Fruit fly (Drosophila melanogaster) whole organism, embryonic: ENCODE results near the gene Cow.

ENCODE experiments used
- ATbp ChIP-seq: fragments of 200-800 bp; sonication (Bioruptor generic); optimal IDR thresholded peaks from 2 replicates; lab custom pipeline; 2017; ENCODE audit warnings: missing biosample characterization, mild to moderate bottlenecking, missing genetic modification characterization, missing genetic modification reagents
- Ada2b ChIP-seq: fragments of 200-800 bp; sonication (Bioruptor generic); IDR thresholded peaks from 2 replicates; pipeline ENCODE4 v1.3.6; 2022; ENCODE audit warnings: missing biosample characterization, missing genetic modification characterization
- Asciz ChIP-seq: fragments of 200-800 bp; sonication (Bioruptor generic); optimal IDR thresholded peaks from 2 replicates; lab custom pipeline; 2017; ENCODE audit warnings: missing biosample characterization, mild to moderate bottlenecking, missing genetic modification characterization, missing genetic modification reagents
- Awh ChIP-seq: fragments of 200-800 bp; sonication (Bioruptor generic); IDR thresholded peaks from 2 replicates; pipeline ENCODE4, ENCODE4 v1.3.6; 2022; ENCODE audit warnings: missing biosample characterization, missing genetic modification characterization
- CG10209 ChIP-seq: fragments of 200-800 bp; sonication (Bioruptor generic); optimal IDR thresholded peaks from 3 replicates; lab custom pipeline; 2017; ENCODE audit warnings: missing biosample characterization, mild to moderate bottlenecking, missing genetic modification characterization, missing genetic modification reagents
- CG10543 ChIP-seq: fragments of 200-800 bp; sonication (Bioruptor generic); optimal IDR thresholded peaks from 3 replicates; lab custom pipeline; 2017; ENCODE audit warnings: missing biosample characterization, mild to moderate bottlenecking, missing genetic modification characterization, moderate library complexity
- CG10979 ChIP-seq: fragments of 200-800 bp; sonication (Bioruptor generic); optimal IDR thresholded peaks from 2 replicates; lab custom pipeline; 2018; ENCODE audit warnings: missing biosample characterization, mild to moderate bottlenecking, missing genetic modification characterization, moderate library complexity
- CG12391 ChIP-seq: fragments of 200-800 bp; sonication (Bioruptor generic); optimal IDR thresholded peaks from 3 replicates; lab custom pipeline; 2018; ENCODE audit warnings: missing biosample characterization, mild to moderate bottlenecking, missing genetic modification characterization, moderate library complexity
- CG15696 ChIP-seq: fragments of 200-800 bp; sonication (Bioruptor generic); optimal IDR thresholded peaks from 2 replicates; lab custom pipeline; 2019; ENCODE audit warnings: missing biosample characterization, mild to moderate bottlenecking, missing genetic modification characterization, moderate library complexity
- CG1603 ChIP-seq: fragments of 200-800 bp; sonication (Bioruptor generic); optimal IDR thresholded peaks from 2 replicates; lab custom pipeline; 2019; ENCODE audit warnings: missing biosample characterization, mild to moderate bottlenecking, missing genetic modification characterization, moderate library complexity
- CG16779 ChIP-seq: fragments of 200-800 bp; sonication (Bioruptor generic); IDR thresholded peaks from 2 replicates; pipeline ENCODE4 v1.3.6; 2022; ENCODE audit warnings: missing biosample characterization, missing genetic modification characterization
- CG16863 ChIP-seq: fragments of 200-800 bp; sonication (Bioruptor generic); optimal IDR thresholded peaks from 3 replicates; lab custom pipeline; 2016; ENCODE audit warnings: missing biosample characterization, missing genetic modification characterization
- CG17359 ChIP-seq: fragments of 200-800 bp; sonication (Bioruptor generic); optimal IDR thresholded peaks from 3 replicates; lab custom pipeline; 2018; ENCODE audit warnings: missing biosample characterization, mild to moderate bottlenecking, missing genetic modification characterization, moderate library complexity
- CG31441 ChIP-seq: fragments of 200-800 bp; sonication (Bioruptor generic); IDR thresholded peaks from 2 replicates; pipeline ENCODE4 v1.3.6; 2022; ENCODE audit warnings: missing biosample characterization, missing genetic modification characterization
- CG32767 ChIP-seq: fragments of 200-800 bp; sonication (Bioruptor generic); IDR thresholded peaks from 2 replicates; pipeline ENCODE4 v1.3.6; 2022; ENCODE audit warnings: missing biosample characterization, missing genetic modification characterization
- CG4730 ChIP-seq: fragments of 200-800 bp; sonication (Bioruptor generic); IDR thresholded peaks from 2 replicates; pipeline ENCODE4 v1.3.6; 2022; ENCODE audit warnings: missing biosample characterization, missing genetic modification characterization
- CG5180 ChIP-seq: fragments of 200-800 bp; sonication (Bioruptor generic); optimal IDR thresholded peaks from 3 replicates; lab custom pipeline; 2017; ENCODE audit warnings: missing biosample characterization, missing genetic modification characterization, mild to moderate bottlenecking, moderate library complexity, missing genetic modification reagents
- CG9876 ChIP-seq: fragments of 200-800 bp; sonication (Bioruptor generic); optimal IDR thresholded peaks from 2 replicates; lab custom pipeline; 2016; ENCODE audit warnings: missing biosample characterization, missing genetic modification characterization
- Ets65A ChIP-seq: fragments of 200-800 bp; sonication (Bioruptor generic); peaks from one replicate; lab custom pipeline; 2016; ENCODE audit warnings: missing biosample characterization, missing genetic modification characterization
- HHEX ChIP-seq: fragments of 200-800 bp; sonication (Bioruptor generic); optimal IDR thresholded peaks from 3 replicates; lab custom pipeline; 2017; ENCODE audit warnings: missing biosample characterization, mild to moderate bottlenecking, missing genetic modification characterization, missing genetic modification reagents
- HLHmδ ChIP-seq: fragments of 200-800 bp; sonication (Bioruptor generic); optimal IDR thresholded peaks from 2 replicates; lab custom pipeline; 2018; ENCODE audit warnings: missing biosample characterization, mild to moderate bottlenecking, missing genetic modification characterization, moderate library complexity
- Med ChIP-seq: fragments of 200-800 bp; sonication (Bioruptor generic); peaks from one replicate; lab custom pipeline; 2016; ENCODE audit warnings: missing biosample characterization, missing genetic modification characterization, mild to moderate bottlenecking, inconsistent platforms, moderate library complexity
- Nf-YA ChIP-seq: fragments of 200-800 bp; sonication (Bioruptor generic); IDR thresholded peaks from 2 replicates; pipeline ENCODE4 v1.3.6; 2022; ENCODE audit warnings: missing biosample characterization, missing genetic modification characterization
- Pdp1 ChIP-seq, 2 experiments: fragments of 200-800 bp; sonication (Bioruptor generic); optimal IDR thresholded peaks; 3 replicates each; lab custom pipeline; 2016; ENCODE audit warnings: missing biosample characterization in 2 of 2, missing genetic modification characterization in 2 of 2, mild to moderate bottlenecking in 1 of 2, moderate library complexity in 1 of 2
- Xrp1 ChIP-seq: fragments of 200-800 bp; sonication (Bioruptor generic); IDR thresholded peaks from 2 replicates; pipeline ENCODE4 v1.3.6; 2022; ENCODE audit warnings: missing biosample characterization, missing genetic modification characterization
- ac ChIP-seq: fragments of 200-800 bp; sonication (Bioruptor generic); optimal IDR thresholded peaks from 3 replicates; lab custom pipeline; 2017; ENCODE audit warnings: missing biosample characterization, mild to moderate bottlenecking, missing genetic modification characterization
- aop ChIP-seq: fragments of 200-800 bp; sonication (Bioruptor generic); IDR thresholded peaks from 2 replicates; pipeline ENCODE4 v1.3.6; 2022; ENCODE audit warnings: missing biosample characterization, missing genetic modification characterization
- btn ChIP-seq: fragments of 200-800 bp; sonication (Bioruptor generic); optimal IDR thresholded peaks from 2 replicates; lab custom pipeline; 2016; ENCODE audit warnings: missing biosample characterization, missing genetic modification characterization
- cad ChIP-seq: fragments of >200 bp; optimal IDR thresholded peaks from 2 replicates; lab custom pipeline; 2017; ENCODE audit warnings: missing biosample characterization, missing genetic modification characterization
- chm ChIP-seq: fragments of 200-800 bp; sonication (Bioruptor generic); IDR thresholded peaks from 2 replicates; pipeline ENCODE4 v1.3.6; 2022; ENCODE audit warnings: missing biosample characterization, missing genetic modification characterization
- ci ChIP-seq: fragments of 200-800 bp; sonication (Bioruptor generic); IDR thresholded peaks from 3 replicates; pipeline ENCODE4 v1.3.6; 2022; ENCODE audit warnings: missing biosample characterization, missing genetic modification characterization
- danr ChIP-seq: fragments of 200-800 bp; sonication (Bioruptor generic); IDR thresholded peaks from 2 replicates; pipeline ENCODE4 v1.3.6; 2022; ENCODE audit warnings: missing biosample characterization, missing genetic modification characterization
- dmrt11E ChIP-seq: fragments of 200-800 bp; sonication (Bioruptor generic); optimal IDR thresholded peaks from 3 replicates; lab custom pipeline; 2018; ENCODE audit warnings: missing biosample characterization, mild to moderate bottlenecking, missing genetic modification characterization, moderate library complexity
- dmrt99B ChIP-seq: fragments of 200-800 bp; sonication (Bioruptor generic); optimal IDR thresholded peaks from 2 replicates; lab custom pipeline; 2018; ENCODE audit warnings: missing biosample characterization, mild to moderate bottlenecking, missing genetic modification characterization, moderate library complexity
- fd64A ChIP-seq: fragments of 200-800 bp; sonication (Bioruptor generic); optimal IDR thresholded peaks from 3 replicates; lab custom pipeline; 2018; ENCODE audit warnings: missing biosample characterization, mild to moderate bottlenecking, missing genetic modification characterization
- grn ChIP-seq: fragments of 200-800 bp; sonication (Bioruptor generic); optimal IDR thresholded peaks from 3 replicates; lab custom pipeline; 2017; ENCODE audit warnings: missing biosample characterization, missing genetic modification characterization
- mld ChIP-seq: fragments of 200-800 bp; sonication (Bioruptor generic); IDR thresholded peaks from 3 replicates; pipeline ENCODE4 v1.3.6; 2022; ENCODE audit warnings: missing biosample characterization, missing genetic modification characterization; ENCODE audit not compliant: partially characterized antibody
- nerfin-2 ChIP-seq: fragments of 200-800 bp; sonication (Bioruptor generic); IDR thresholded peaks from 2 replicates; pipeline ENCODE4 v1.3.6; 2022; ENCODE audit warnings: missing biosample characterization, missing genetic modification characterization; ENCODE audit not compliant: partially characterized antibody
- odd ChIP-seq: fragments of 200-800 bp; sonication (Bioruptor generic); optimal IDR thresholded peaks from 2 replicates; lab custom pipeline; 2017; ENCODE audit warnings: missing biosample characterization, mild to moderate bottlenecking, missing genetic modification characterization
- onecut ChIP-seq: fragments of 200-800 bp; sonication (Bioruptor generic); IDR thresholded peaks from 2 replicates; pipeline ENCODE4 v1.3.6; 2022; ENCODE audit warnings: missing biosample characterization, missing genetic modification characterization
- pho ChIP-seq: fragments of 200-800 bp; sonication (Bioruptor generic); optimal IDR thresholded peaks from 2 replicates; lab custom pipeline; 2016; ENCODE audit warnings: missing biosample characterization, missing genetic modification characterization
- prd ChIP-seq, 3 experiments: fragments of >200 bp in 2 of 3; fragments of 200-800 bp in 1 of 3; sonication (Bioruptor generic) in 1 of 3; optimal IDR thresholded peaks in 2 of 3; IDR thresholded peaks in 1 of 3; 2 replicates in 2 of 3; 3 replicates in 1 of 3; pipeline versions ENCODE4 v1.3.6 to Lab custom; 2017 to 2022; ENCODE audit warnings: missing biosample characterization in 1 of 3, missing genetic modification characterization in 1 of 3
- sim ChIP-seq: fragments of 200-800 bp; sonication (Bioruptor generic); IDR thresholded peaks from 2 replicates; pipeline ENCODE4 v1.3.6; 2022; ENCODE audit warnings: missing biosample characterization, missing genetic modification characterization
- sisA ChIP-seq: fragments of 200-800 bp; sonication (Bioruptor generic); IDR thresholded peaks from 2 replicates; pipeline ENCODE4 v1.3.6; 2022; ENCODE audit warnings: missing biosample characterization, missing genetic modification characterization
- tll ChIP-seq, 2 experiments: fragments of 200-800 bp in 1 of 2; fragments of >200 bp in 1 of 2; sonication (Bioruptor generic) in 1 of 2; optimal IDR thresholded peaks; 2 replicates each; lab custom pipeline; 2017 to 2019; ENCODE audit warnings: missing biosample characterization in 2 of 2, missing genetic modification characterization in 2 of 2, mild to moderate bottlenecking in 1 of 2, moderate library complexity in 1 of 2
- vvl ChIP-seq: fragments of 200-800 bp; sonication (Bioruptor generic); IDR thresholded peaks from 2 replicates; pipeline ENCODE4 v1.3.6; 2022; ENCODE audit warnings: missing biosample characterization, missing genetic modification characterization
- zen ChIP-seq: fragments of 200-800 bp; sonication (Bioruptor generic); optimal IDR thresholded peaks from 3 replicates; lab custom pipeline; 2018; ENCODE audit warnings: missing biosample characterization, mild to moderate bottlenecking, missing genetic modification characterization, moderate library complexity
- zfh1 ChIP-seq: fragments of 200-800 bp; sonication (Bioruptor generic); IDR thresholded peaks from 3 replicates; pipeline ENCODE4 v1.3.6; 2022; ENCODE audit warnings: missing biosample characterization, missing genetic modification characterization

Cow gene

DNA sequence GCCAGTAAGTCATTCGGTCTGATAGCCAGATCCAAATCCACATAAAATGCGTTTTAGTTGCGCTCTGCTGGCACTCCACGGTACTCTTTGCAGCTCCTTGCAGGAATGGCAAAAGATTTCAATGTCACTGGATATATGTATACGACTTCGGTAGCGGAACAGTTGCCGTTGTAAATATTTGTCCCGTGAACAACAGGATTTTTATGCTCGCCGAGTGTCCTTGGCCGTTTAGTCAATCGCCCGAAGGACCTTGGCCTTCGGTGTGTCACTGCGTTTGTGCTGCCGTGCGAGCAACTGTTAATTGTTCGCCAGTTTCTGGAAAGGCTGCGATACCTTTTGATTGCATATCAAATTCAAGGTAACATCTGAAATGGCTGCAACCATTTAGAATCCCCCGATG is 25.9 kb upstream of the Cow start:
- TF ChIP-seq Ada2b (GFP tag; lab: Robert Waterston, UW), result no peak
- TF ChIP-seq CG16779 (GFP tag; lab: Robert Waterston, UW), result no peak
- no peak for TF ChIP-seq grn (GFP tag; lab: Kevin White, UChicago)
- TF ChIP-seq cad (GFP tag; lab: Kevin White, UChicago), result peak; percentile 73
- TF ChIP-seq zen, result peak; percentile 45
- no peak for TF ChIP-seq prd (optimal IDR thresholded peaks at IDR 0.05; lab: Kevin White, UChicago)
- peak; percentile 29; the same call in 1 of the 3 replicates for TF ChIP-seq prd (GFP tag; IDR thresholded peaks at IDR 0.05; lab: Robert Waterston, UW)
- TF ChIP-seq pho (GFP tag; lab: Kevin White, UChicago), result no peak
- no peak for TF ChIP-seq Nf-YA (GFP tag; lab: Robert Waterston, UW)
- TF ChIP-seq CG12391 (tag; lab: Kevin White, UChicago), result no peak
- no peak for TF ChIP-seq CG9876 (GFP tag; lab: Kevin White, UChicago)
- TF ChIP-seq aop (GFP tag; lab: Robert Waterston, UW), result no peak
- TF ChIP-seq tll (GFP tag; optimal IDR thresholded peaks at IDR 0.05; lab: Kevin White, UChicago), result peak in 1 of 2 experiments; percentile 86
- no peak for TF ChIP-seq danr (GFP tag; lab: Robert Waterston, UW)
- no peak for TF ChIP-seq vvl (GFP tag; lab: Robert Waterston, UW)
- no peak for TF ChIP-seq chm (GFP tag; lab: Robert Waterston, UW)
- TF ChIP-seq Ets65A (GFP tag; lab: Kevin White, UChicago), result peak; percentile 28

DNA sequence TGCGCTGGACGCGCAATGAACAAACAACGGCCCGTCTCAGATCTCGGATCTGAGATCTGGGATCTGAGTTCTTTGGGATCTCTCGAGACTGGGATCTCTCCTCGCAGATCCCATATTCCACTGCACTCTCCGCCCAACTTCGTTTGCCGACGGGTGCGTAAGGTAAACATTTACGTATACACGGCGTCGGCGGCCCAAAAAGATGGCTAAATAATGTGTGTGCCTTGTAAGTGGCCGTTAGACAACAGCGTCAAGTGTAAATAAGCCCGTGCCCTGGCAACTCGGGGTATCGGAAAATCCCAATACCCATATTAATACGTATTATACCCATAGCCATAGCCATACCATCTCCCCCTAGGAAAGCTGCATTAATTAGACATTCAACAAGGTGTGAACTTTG is 22.2 kb upstream of the Cow start:
- TF ChIP-seq CG10209 (GFP tag; lab: Kevin White, UChicago), result no peak
- TF ChIP-seq HHEX (GFP tag; lab: Kevin White, UChicago), result peak; percentile 1
- no peak for TF ChIP-seq CG16863 (GFP tag; lab: Kevin White, UChicago)
- TF ChIP-seq ATbp, result peak; percentile 37
- no peak for TF ChIP-seq nerfin-2
- TF ChIP-seq dmrt11E (tag; lab: Kevin White, UChicago), result peak; percentile 20
- peak; percentile 32; the same call in 1 of the 2 replicates for TF ChIP-seq CG32767 (GFP tag; lab: Robert Waterston, UW)
- TF ChIP-seq ci, result peak; percentile 48; the same call in 1 of the 3 replicates
- peak; percentile 16 for TF ChIP-seq CG17359 (tag; lab: Kevin White, UChicago)
- TF ChIP-seq HLHmδ (GFP tag; lab: Kevin White, UChicago), result peak; percentile 47
- TF ChIP-seq Asciz (GFP tag; lab: Kevin White, UChicago), result peak; percentile 10
- TF ChIP-seq mld (GFP tag; lab: Robert Waterston, UW), result no peak
- TF ChIP-seq CG10543 (GFP tag; lab: Kevin White, UChicago), result peak; percentile 20
- TF ChIP-seq Pdp1 (GFP tag; optimal IDR thresholded peaks at IDR 0.05; lab: Kevin White, UChicago), result peak in 1 of 2 experiments; percentile 6
- TF ChIP-seq fd64A (GFP tag; lab: Kevin White, UChicago), result peak; percentile 42
- peak; percentile 2 for TF ChIP-seq odd (GFP tag; lab: Kevin White, UChicago)
- TF ChIP-seq Awh, result peak; percentile 39; the same call in 1 of the 2 replicates
- TF ChIP-seq onecut (GFP tag; lab: Robert Waterston, UW), result 0 out of 2 replicates have a peak, but pooled peaks have one; percentile 8
- no peak for TF ChIP-seq sim (GFP tag; lab: Robert Waterston, UW)
- peak; percentile 42; the same call in 1 of the 2 replicates for TF ChIP-seq Xrp1
- TF ChIP-seq dmrt99B (tag; lab: Kevin White, UChicago), result peak; percentile 3
- peak; percentile 31 for TF ChIP-seq CG1603 (tag; lab: Kevin White, UChicago)
- TF ChIP-seq CG10979 (tag; lab: Kevin White, UChicago), result no peak
- TF ChIP-seq sisA, result no peak
- peak; percentile 27; the same call in 1 of the 2 replicates for TF ChIP-seq vvl (GFP tag; lab: Robert Waterston, UW)
- TF ChIP-seq ac, result peak; percentile 26
- TF ChIP-seq CG15696 (tag; lab: Kevin White, UChicago), result peak; percentile 60
- peak; percentile 34 for TF ChIP-seq CG5180 (GFP tag; lab: Kevin White, UChicago)
- TF ChIP-seq Med (GFP tag; lab: Kevin White, UChicago), result peak; percentile 54
- TF ChIP-seq zfh1, result peak; percentile 34; the same call in 1 of the 3 replicates
- TF ChIP-seq CG4730 (GFP tag; lab: Robert Waterston, UW), result no peak
- TF ChIP-seq CG31441 (GFP tag; lab: Robert Waterston, UW), result 0 out of 2 replicates have a peak, but pooled peaks have one; percentile 13
- peak; percentile 12 for TF ChIP-seq btn (GFP tag; lab: Kevin White, UChicago)
